Fruit fly (Drosophila melanogaster) whole organism, embryonic: ENCODE results near the gene LanB2.

Experiments used
- Atf3 ChIP-seq: fragments of 200-800 bp; sonication (Bioruptor generic); optimal IDR thresholded peaks from 3 replicates; lab custom pipeline; 2016; ENCODE audit warnings: missing biosample characterization, missing genetic modification characterization
- CG10366 ChIP-seq: fragments of 200-800 bp; sonication (Bioruptor generic); IDR thresholded peaks from 2 replicates; pipeline ENCODE4 v1.3.6; 2022; ENCODE audit warnings: missing biosample characterization, missing genetic modification characterization
- CG10462 ChIP-seq: fragments of 200-800 bp; sonication (Bioruptor generic); optimal IDR thresholded peaks from 2 replicates; lab custom pipeline; 2016; ENCODE audit warnings: missing biosample characterization, missing genetic modification characterization
- CG10543 ChIP-seq: fragments of 200-800 bp; sonication (Bioruptor generic); optimal IDR thresholded peaks from 3 replicates; lab custom pipeline; 2017; ENCODE audit warnings: missing biosample characterization, mild to moderate bottlenecking, missing genetic modification characterization, moderate library complexity
- CG11247 ChIP-seq: fragments of 200-800 bp; sonication (Bioruptor generic); IDR thresholded peaks from 2 replicates; pipeline ENCODE4 v1.3.6; 2022; ENCODE audit warnings: missing biosample characterization, missing genetic modification characterization
- CG12155 ChIP-seq: fragments of 200-800 bp; sonication (Bioruptor generic); optimal IDR thresholded peaks from 3 replicates; lab custom pipeline; 2016; ENCODE audit warnings: missing biosample characterization, missing genetic modification characterization
- CG13624 ChIP-seq: fragments of 200-800 bp; sonication (Bioruptor generic); optimal IDR thresholded peaks from 2 replicates; lab custom pipeline; 2016; ENCODE audit warnings: missing biosample characterization, missing genetic modification characterization
- CG14050 ChIP-seq: fragments of 200-800 bp; sonication (Bioruptor generic); IDR thresholded peaks from 3 replicates; pipeline ENCODE4 v1.3.6; 2022; ENCODE audit warnings: missing biosample characterization, missing genetic modification characterization
- CG15696 ChIP-seq: fragments of 200-800 bp; sonication (Bioruptor generic); optimal IDR thresholded peaks from 2 replicates; lab custom pipeline; 2019; ENCODE audit warnings: missing biosample characterization, mild to moderate bottlenecking, missing genetic modification characterization, moderate library complexity
- CG17186 ChIP-seq: fragments of 200-800 bp; sonication (Bioruptor generic); optimal IDR thresholded peaks from 3 replicates; lab custom pipeline; 2017; ENCODE audit warnings: missing biosample characterization, missing genetic modification reagents, missing genetic modification characterization
- CG17612 ChIP-seq: fragments of 200-800 bp; sonication (Bioruptor generic); IDR thresholded peaks from 2 replicates; pipeline ENCODE4 v1.3.6; 2022; ENCODE audit warnings: missing biosample characterization, missing genetic modification characterization
- CG2712 ChIP-seq: fragments of 200-800 bp; optimal IDR thresholded peaks from 3 replicates; lab custom pipeline; 2019; ENCODE audit warnings: missing biosample characterization, mild to moderate bottlenecking, missing genetic modification characterization, moderate library complexity
- CG32532 ChIP-seq: fragments of 200-800 bp; sonication (Bioruptor generic); IDR thresholded peaks from 2 replicates; pipeline ENCODE4 v1.3.6; 2022; ENCODE audit warnings: missing biosample characterization, missing genetic modification characterization
- CG6683 ChIP-seq: fragments of 200-800 bp; sonication (Bioruptor generic); optimal IDR thresholded peaks from 2 replicates; lab custom pipeline; 2017; ENCODE audit warnings: missing biosample characterization, mild to moderate bottlenecking, missing genetic modification characterization, missing genetic modification reagents
- CG6765 ChIP-seq: fragments of 200-800 bp; sonication (Bioruptor generic); optimal IDR thresholded peaks from 3 replicates; lab custom pipeline; 2017; ENCODE audit warnings: missing biosample characterization, mild to moderate bottlenecking, missing genetic modification characterization
- CG6791 ChIP-seq: fragments of 200-800 bp; sonication (Bioruptor generic); IDR thresholded peaks from 3 replicates; pipeline ENCODE4 v1.3.6; 2022; ENCODE audit warnings: missing biosample characterization, missing genetic modification characterization; ENCODE audit not compliant: partially characterized antibody
- CG9215 ChIP-seq: fragments of 200-800 bp; sonication (Bioruptor generic); IDR thresholded peaks from 2 replicates; pipeline ENCODE4 v1.3.6; 2022; ENCODE audit warnings: missing biosample characterization, missing genetic modification characterization
- CG9876 ChIP-seq: fragments of 200-800 bp; sonication (Bioruptor generic); optimal IDR thresholded peaks from 2 replicates; lab custom pipeline; 2016; ENCODE audit warnings: missing biosample characterization, missing genetic modification characterization
- CkIIα-i1 ChIP-seq: fragments of 200-800 bp; sonication (Bioruptor generic); IDR thresholded peaks from 2 replicates; pipeline ENCODE4 v1.3.6; 2022; ENCODE audit warnings: missing biosample characterization, missing genetic modification characterization
- CoRest ChIP-seq: fragments of 200-800 bp; sonication (Bioruptor generic); optimal IDR thresholded peaks from 3 replicates; lab custom pipeline; 2018; ENCODE audit warnings: missing biosample characterization, mild to moderate bottlenecking, missing genetic modification characterization, moderate library complexity
- Dip3 ChIP-seq: fragments of 200-800 bp; sonication (Bioruptor generic); optimal IDR thresholded peaks from 3 replicates; lab custom pipeline; 2016; ENCODE audit warnings: missing biosample characterization, missing genetic modification characterization
- Dll ChIP-seq: fragments of 200-800 bp; sonication (Bioruptor generic); IDR thresholded peaks from 4 replicates; pipeline ENCODE4 v1.3.6; 2022; ENCODE audit warnings: missing biosample characterization, missing genetic modification characterization; ENCODE audit not compliant: partially characterized antibody
- Dp ChIP-seq: fragments of 200-800 bp; sonication (Bioruptor generic); optimal IDR thresholded peaks from 2 replicates; lab custom pipeline; 2018; ENCODE audit warnings: missing biosample characterization, mild to moderate bottlenecking, missing genetic modification characterization, moderate library complexity
- Eip74EF ChIP-seq, 2 experiments: fragments of 200-800 bp in 1 of 2; fragments of >200 bp in 1 of 2; sonication (Bioruptor generic) in 1 of 2; optimal IDR thresholded peaks; 2 replicates each; lab custom pipeline; 2017 to 2019; ENCODE audit warnings: missing biosample characterization in 2 of 2, missing genetic modification characterization in 2 of 2, mild to moderate bottlenecking in 1 of 2, moderate library complexity in 1 of 2
- Fer1 ChIP-seq: fragments of 200-800 bp; sonication (Bioruptor generic); optimal IDR thresholded peaks from 2 replicates; lab custom pipeline; 2017; ENCODE audit warnings: missing biosample characterization, mild to moderate bottlenecking, missing genetic modification characterization
- HLH3B ChIP-seq: fragments of 200-800 bp; sonication (Bioruptor generic); IDR thresholded peaks from 2 replicates; pipeline ENCODE4 v1.3.6; 2022; ENCODE audit warnings: missing biosample characterization, missing genetic modification characterization
- HmgD ChIP-seq: fragments of 200-800 bp; sonication (Bioruptor generic); optimal IDR thresholded peaks from 3 replicates; lab custom pipeline; 2016; ENCODE audit warnings: missing biosample characterization, missing genetic modification characterization
- HmgZ ChIP-seq: fragments of 200-800 bp; sonication (Bioruptor generic); optimal IDR thresholded peaks from 2 replicates; lab custom pipeline; 2018; ENCODE audit warnings: missing biosample characterization, mild to moderate bottlenecking, missing genetic modification characterization
- Hmx ChIP-seq: fragments of 200-800 bp; sonication (Bioruptor generic); optimal IDR thresholded peaks from 2 replicates; lab custom pipeline; 2016; ENCODE audit warnings: missing biosample characterization, missing genetic modification characterization
- Hr3 ChIP-seq: fragments of 200-800 bp; sonication (Bioruptor generic); optimal IDR thresholded peaks from 3 replicates; lab custom pipeline; 2016; ENCODE audit warnings: missing biosample characterization, missing genetic modification characterization
- Lhr ChIP-seq: fragments of 200-800 bp; sonication (Bioruptor generic); optimal IDR thresholded peaks from 3 replicates; lab custom pipeline; 2017; ENCODE audit warnings: mild to moderate bottlenecking, missing biosample characterization, missing genetic modification reagents, missing genetic modification characterization
- MBD-R2 ChIP-seq: fragments of 200-800 bp; sonication (Bioruptor generic); IDR thresholded peaks from 2 replicates; pipeline ENCODE4 v1.3.6; 2022; ENCODE audit warnings: missing biosample characterization, missing genetic modification characterization
- Max ChIP-seq: fragments of 200-800 bp; sonication (Bioruptor generic); optimal IDR thresholded peaks from 2 replicates; lab custom pipeline; 2016; ENCODE audit warnings: missing biosample characterization, mild to moderate bottlenecking, missing genetic modification characterization
- Ravus ChIP-seq: fragments of 200-800 bp; sonication (Bioruptor generic); IDR thresholded peaks from 2 replicates; pipeline ENCODE4 v1.3.6; 2022; ENCODE audit warnings: missing biosample characterization, missing genetic modification characterization
- Scr ChIP-seq: fragments of 200-800 bp; sonication (Bioruptor generic); IDR thresholded peaks from 2 replicates; pipeline ENCODE4 v1.3.6; 2022; ENCODE audit warnings: missing biosample characterization, missing genetic modification characterization; ENCODE audit not compliant: partially characterized antibody
- Xbp1 ChIP-seq: fragments of 200-800 bp; sonication (Bioruptor generic); optimal IDR thresholded peaks from 3 replicates; lab custom pipeline; 2016; ENCODE audit warnings: missing biosample characterization, mild to moderate bottlenecking, missing genetic modification characterization
- Xrp1 ChIP-seq: fragments of 200-800 bp; sonication (Bioruptor generic); IDR thresholded peaks from 2 replicates; pipeline ENCODE4 v1.3.6; 2022; ENCODE audit warnings: missing biosample characterization, missing genetic modification characterization
- amos ChIP-seq: fragments of 200-800 bp; sonication (Bioruptor generic); IDR thresholded peaks from 2 replicates; pipeline ENCODE4 v1.3.6; 2022; ENCODE audit warnings: missing biosample characterization, missing genetic modification characterization; ENCODE audit not compliant: partially characterized antibody
- ash1 ChIP-seq: fragments of 200-800 bp; sonication (Bioruptor generic); optimal IDR thresholded peaks from 2 replicates; lab custom pipeline; 2018; ENCODE audit warnings: missing biosample characterization, mild to moderate bottlenecking, missing genetic modification characterization
- corto ChIP-seq: fragments of 200-800 bp; sonication (Bioruptor generic); optimal IDR thresholded peaks from 2 replicates; lab custom pipeline; 2016; ENCODE audit warnings: missing biosample characterization, mild to moderate bottlenecking, missing genetic modification characterization, moderate library complexity
- dm ChIP-seq: fragments of 200-800 bp; sonication (Bioruptor generic); optimal IDR thresholded peaks from 3 replicates; lab custom pipeline; 2016; ENCODE audit warnings: missing biosample characterization, missing genetic modification characterization
- h ChIP-seq: fragments of >200 bp; optimal IDR thresholded peaks from 2 replicates; lab custom pipeline; 2017
- ken ChIP-seq: fragments of 200-800 bp; sonication (Bioruptor generic); IDR thresholded peaks from 3 replicates; pipeline ENCODE4 v1.3.6; 2022; ENCODE audit warnings: missing biosample characterization, missing genetic modification characterization
- org-1 ChIP-seq: fragments of 200-800 bp; sonication (Bioruptor generic); optimal IDR thresholded peaks from 2 replicates; lab custom pipeline; 2017; ENCODE audit warnings: missing biosample characterization, missing genetic modification characterization
- sisA ChIP-seq: fragments of 200-800 bp; sonication (Bioruptor generic); IDR thresholded peaks from 2 replicates; pipeline ENCODE4 v1.3.6; 2022; ENCODE audit warnings: missing biosample characterization, missing genetic modification characterization
- tap ChIP-seq: fragments of 200-800 bp; optimal IDR thresholded peaks from 3 replicates; lab custom pipeline; 2019; ENCODE audit warnings: missing biosample characterization, mild to moderate bottlenecking, missing genetic modification characterization, moderate library complexity
- ttk ChIP-seq: fragments of 200-800 bp; sonication (Bioruptor generic); IDR thresholded peaks from 2 replicates; pipeline ENCODE4 v2.1.2; 2022; ENCODE audit warnings: missing biosample characterization, missing genetic modification characterization
- twi ChIP-seq: fragments of 200-800 bp; optimal IDR thresholded peaks from 2 replicates; lab custom pipeline; 2019; ENCODE audit warnings: missing biosample characterization, mild to moderate bottlenecking, missing genetic modification characterization, moderate library complexity

Gene LanB2

dm6 chr3L:9629910-9630309 is 15.2 kb downstream of the LanB2 start (continued):
- peak; percentile 75 for TF ChIP-seq MBD-R2
- no peak for TF ChIP-seq Ravus (GFP tag; lab: Robert Waterston, UW)
- TF ChIP-seq Fer1 = no peak
- TF ChIP-seq twi (tag; lab: Kevin White, UChicago) = no peak
- TF ChIP-seq Lhr (GFP tag; lab: Kevin White, UChicago) = peak; percentile 72
- no peak for TF ChIP-seq CkIIα-i1 (GFP tag; lab: Robert Waterston, UW)
- peak; percentile 23; the same call in 1 of the 4 replicates for TF ChIP-seq Dll (GFP tag; lab: Robert Waterston, UW)
- no peak for TF ChIP-seq CG10543
- TF ChIP-seq HmgZ (tag; lab: Kevin White, UChicago) = peak; percentile 54
- no peak for TF ChIP-seq Dip3
- TF ChIP-seq CG10462 = no peak
- no peak for TF ChIP-seq ash1
- TF ChIP-seq HLH3B (GFP tag; lab: Robert Waterston, UW) = no peak
- TF ChIP-seq Hmx (GFP tag; lab: Kevin White, UChicago) = no peak
- no peak for TF ChIP-seq tap (tag; lab: Kevin White, UChicago)
- TF ChIP-seq CG11247 (GFP tag; lab: Robert Waterston, UW) = no peak
- TF ChIP-seq Dp (GFP tag; lab: Kevin White, UChicago) = peak; percentile 42
- TF ChIP-seq h (lab: Kevin White, UChicago) = no peak
- TF ChIP-seq CG17612 (GFP tag; lab: Robert Waterston, UW) = no peak
- no peak for TF ChIP-seq Atf3
- no peak for TF ChIP-seq CG2712 (tag; lab: Kevin White, UChicago)
- TF ChIP-seq CG9215 (GFP tag; lab: Robert Waterston, UW) = no peak
- TF ChIP-seq CG15696 (tag; lab: Kevin White, UChicago) = no peak
- TF ChIP-seq CG32532 (GFP tag; lab: Robert Waterston, UW) = no peak
- no peak for TF ChIP-seq corto
- TF ChIP-seq Hr3 = no peak
- no peak for TF ChIP-seq CG17186 (GFP tag; lab: Kevin White, UChicago)
- no peak for TF ChIP-seq Max (GFP tag; lab: Kevin White, UChicago)
- no peak for TF ChIP-seq CG6683 (GFP tag; lab: Kevin White, UChicago)
- no peak for TF ChIP-seq CG13624 (GFP tag; lab: Kevin White, UChicago)
- TF ChIP-seq amos (GFP tag; lab: Robert Waterston, UW) = peak; percentile 67
- no peak for TF ChIP-seq CG10366 (GFP tag; lab: Robert Waterston, UW)
- 0 out of 3 replicates have a peak, but pooled peaks have one; percentile 53 for TF ChIP-seq CG6791 (GFP tag; lab: Robert Waterston, UW)
- TF ChIP-seq Xbp1 = no peak
- no peak for TF ChIP-seq HmgD
- TF ChIP-seq Scr (GFP tag; lab: Robert Waterston, UW) = peak; percentile 28; the same call in 1 of the 2 replicates
- TF ChIP-seq org-1 (GFP tag; lab: Kevin White, UChicago) = no peak
- no peak for TF ChIP-seq Xrp1 (GFP tag; lab: Robert Waterston, UW)
- TF ChIP-seq dm = no peak
- no peak for TF ChIP-seq CG9876 (GFP tag; lab: Kevin White, UChicago)
- no peak for TF ChIP-seq ttk (GFP tag; lab: Robert Waterston, UW)
- TF ChIP-seq ken = no peak
- TF ChIP-seq CoRest = no peak
- no peak for TF ChIP-seq Eip74EF (GFP tag; optimal IDR thresholded peaks at IDR 0.05; lab: Kevin White, UChicago)
- TF ChIP-seq CG12155 (GFP tag; lab: Kevin White, UChicago) = no peak
- TF ChIP-seq CG14050 (GFP tag; lab: Robert Waterston, UW) = no peak
- no peak for TF ChIP-seq CG6765 (GFP tag; lab: Kevin White, UChicago)
- no peak for TF ChIP-seq sisA (GFP tag; lab: Robert Waterston, UW)
